Worm (Caenorhabditis elegans) whole organism, midembryonic: Measurements from ENCODE around the gene dep-1.
A peak's percentile ranks its signal among the peaks of the same experiment; 100 is the strongest.

Experiments
- T22C8.4 ChIP-seq: fragments of 200-800 bp; sonication (Bioruptor generic); IDR thresholded peaks from 2 replicates; pipeline ENCODE4 v1.3.6; 2022; ENCODE audit warnings: missing genetic modification characterization, missing compliant biosample characterization
- cog-1 ChIP-seq: sonication (generic microtip); optimal IDR thresholded peaks from 2 replicates; lab custom pipeline; 2016; ENCODE audit warnings: missing genetic modification characterization, missing compliant biosample characterization
- flt-1 ChIP-seq: fragments of 200-800 bp; sonication (Bioruptor generic); IDR thresholded peaks from 2 replicates; pipeline ENCODE4 v1.3.6; 2022; ENCODE audit warnings: missing genetic modification characterization, missing compliant biosample characterization
- klf-2 ChIP-seq: fragments of 200-800 bp; sonication (Bioruptor generic); conservative IDR thresholded peaks from 2 replicates; pipeline ENCODE4 v1.3.6; 2022; ENCODE audit warnings: missing genetic modification reagents, missing genetic modification characterization, missing compliant biosample characterization
- med-1 ChIP-seq: sonication (generic microtip); optimal IDR thresholded peaks from 2 replicates; lab custom pipeline; 2017; ENCODE audit warnings: missing genetic modification characterization, mild to moderate bottlenecking, missing compliant biosample characterization, antibody characterized with exemption, missing genetic modification reagents; ENCODE audit not compliant: insufficient read depth
- ref-1 ChIP-seq: fragments of 200-800 bp; sonication (Bioruptor generic); conservative IDR thresholded peaks from 2 replicates; pipeline ENCODE4 v1.3.6; 2022; ENCODE audit warnings: missing genetic modification reagents, missing genetic modification characterization, missing compliant biosample characterization
- tab-1 ChIP-seq: fragments of 200-800 bp; sonication (Bioruptor generic); IDR thresholded peaks from 2 replicates; pipeline ENCODE4 v1.3.6; 2022; ENCODE audit warnings: missing genetic modification characterization, missing compliant biosample characterization
- ztf-23 ChIP-seq: fragments of 200-800 bp; sonication (Bioruptor generic); IDR thresholded peaks from 2 replicates; pipeline ENCODE4 v1.3.6; 2022; ENCODE audit warnings: missing genetic modification reagents, missing genetic modification characterization, missing compliant biosample characterization
- ztf-29 ChIP-seq: fragments of 200-800 bp; sonication (Bioruptor generic); IDR thresholded peaks from 2 replicates; pipeline ENCODE4 v1.3.6; 2022; ENCODE audit warnings: missing genetic modification reagents, missing genetic modification characterization, missing compliant biosample characterization

dep-1 gene

DNA sequence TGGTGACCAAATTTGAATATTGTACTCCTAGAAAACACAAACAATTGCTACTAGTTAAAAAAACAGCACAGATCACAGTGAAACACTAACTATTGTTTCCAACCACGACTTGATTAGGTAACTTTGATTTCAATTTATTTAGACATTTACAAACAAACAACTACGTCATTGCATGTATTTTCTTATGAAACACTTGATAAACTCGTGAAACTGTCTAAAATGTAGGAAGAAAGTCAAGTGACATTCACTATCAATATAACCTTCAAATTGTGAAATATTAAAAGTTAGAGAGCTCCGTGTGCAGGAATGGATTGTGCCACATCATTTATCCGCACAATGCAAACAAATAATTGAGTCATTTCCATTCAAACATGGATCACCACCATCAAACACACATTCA, 29.3 kb downstream of the dep-1 start:
- TF ChIP-seq tab-1 (GFP tag; lab: Robert Waterston, UW) = no peak
- TF ChIP-seq T22C8.4 (GFP tag; lab: Robert Waterston, UW) = no peak
- TF ChIP-seq klf-2 (GFP tag; lab: Robert Waterston, UW) = no peak
- no peak for TF ChIP-seq ref-1 (GFP tag; lab: Robert Waterston, UW)
- TF ChIP-seq med-1 (GFP tag; lab: Kevin White, UChicago) = no peak
- TF ChIP-seq flt-1 (GFP tag; lab: Robert Waterston, UW) = no peak
- no peak for TF ChIP-seq ztf-23 (GFP tag; lab: Robert Waterston, UW)
- no peak for TF ChIP-seq cog-1 (tag; lab: Kevin White, UChicago)
- TF ChIP-seq ztf-29 (GFP tag; lab: Robert Waterston, UW) = no peak

DNA sequence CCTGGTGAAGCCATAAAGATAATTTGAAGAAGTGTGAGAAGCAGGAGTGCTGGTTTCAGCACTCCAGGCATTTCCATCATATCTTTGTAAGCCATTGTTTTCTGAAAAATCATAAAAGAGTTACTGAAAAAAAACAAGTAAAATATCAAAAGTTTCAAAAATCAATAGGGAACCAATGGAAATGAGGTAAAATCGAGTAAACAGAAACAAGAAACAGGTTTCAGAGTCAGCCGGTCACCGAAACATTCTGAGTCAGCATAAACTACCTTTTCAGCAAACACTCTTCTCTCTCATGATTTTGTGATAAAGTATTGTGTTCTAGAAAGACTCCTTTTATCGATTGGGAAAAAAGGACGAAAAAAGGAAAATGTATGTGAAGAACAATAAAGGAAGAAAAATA, 30.2 kb downstream of the dep-1 start, which contains the start of gene C18E9.9:
Gene C18E9.9, minus strand, starts transcription at position 101 of the 400 bp plus-strand sequence.
- TF ChIP-seq flt-1 (GFP tag; lab: Robert Waterston, UW) = no peak

DNA sequence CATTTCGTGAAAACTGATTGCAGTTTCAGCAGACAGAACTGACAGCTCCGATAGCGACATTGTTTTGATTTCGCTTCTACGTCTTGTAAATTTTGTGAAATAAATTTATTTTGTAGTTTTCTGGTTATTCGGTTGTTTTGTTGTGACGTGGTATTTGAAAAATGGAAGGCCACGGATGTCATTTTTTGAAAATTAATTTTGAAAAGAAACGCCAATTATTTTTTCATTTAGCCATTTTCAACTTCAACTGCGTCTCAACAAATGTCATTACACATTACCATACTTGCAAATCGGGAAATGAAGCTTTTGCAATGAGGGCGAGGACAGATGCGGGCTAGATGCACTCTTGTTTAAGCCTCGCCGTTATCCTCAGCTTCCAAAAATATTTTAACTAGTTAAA, 31.6 kb downstream of the dep-1 start, which contains the start of gene C18E9.8:
Gene C18E9.8, minus strand, starts transcription at position 101 of the 400 bp plus-strand sequence.
- TF ChIP-seq ztf-29 (GFP tag; lab: Robert Waterston, UW) (no peak), med-1 (GFP tag; lab: Kevin White, UChicago) (no peak), klf-2 (GFP tag; lab: Robert Waterston, UW) (no peak), tab-1 (GFP tag; lab: Robert Waterston, UW) (no peak), ztf-23 (GFP tag; lab: Robert Waterston, UW) (no peak), T22C8.4 (GFP tag; lab: Robert Waterston, UW) (no peak), ref-1 (GFP tag; lab: Robert Waterston, UW) (no peak), flt-1 (GFP tag; lab: Robert Waterston, UW) (no peak)

DNA sequence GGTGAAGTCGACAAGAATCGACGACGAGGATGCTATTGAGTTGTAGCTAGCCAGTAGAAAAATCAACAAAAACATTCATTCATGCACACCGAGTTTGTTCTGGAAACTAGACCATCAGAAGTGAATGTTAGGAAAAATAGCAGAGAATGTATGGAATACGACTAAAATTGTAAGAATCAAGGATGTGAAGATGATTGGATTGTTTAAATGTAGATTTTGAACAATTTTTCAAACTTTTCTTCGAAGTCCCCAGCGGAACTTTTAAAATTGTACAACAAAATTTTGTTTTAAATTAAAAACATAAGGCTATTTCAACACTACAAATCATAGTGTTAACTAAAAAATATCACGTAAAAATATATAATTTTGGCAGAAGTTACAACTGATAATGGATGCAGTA, 36.9 kb downstream of the dep-1 start, which contains the start of gene C18E9.7:
Gene C18E9.7, minus strand, starts transcription at position 101 of the 400 bp plus-strand sequence.
- TF ChIP-seq tab-1 (GFP tag; lab: Robert Waterston, UW) (no peak), cog-1 (tag; lab: Kevin White, UChicago) (no peak)

DNA sequence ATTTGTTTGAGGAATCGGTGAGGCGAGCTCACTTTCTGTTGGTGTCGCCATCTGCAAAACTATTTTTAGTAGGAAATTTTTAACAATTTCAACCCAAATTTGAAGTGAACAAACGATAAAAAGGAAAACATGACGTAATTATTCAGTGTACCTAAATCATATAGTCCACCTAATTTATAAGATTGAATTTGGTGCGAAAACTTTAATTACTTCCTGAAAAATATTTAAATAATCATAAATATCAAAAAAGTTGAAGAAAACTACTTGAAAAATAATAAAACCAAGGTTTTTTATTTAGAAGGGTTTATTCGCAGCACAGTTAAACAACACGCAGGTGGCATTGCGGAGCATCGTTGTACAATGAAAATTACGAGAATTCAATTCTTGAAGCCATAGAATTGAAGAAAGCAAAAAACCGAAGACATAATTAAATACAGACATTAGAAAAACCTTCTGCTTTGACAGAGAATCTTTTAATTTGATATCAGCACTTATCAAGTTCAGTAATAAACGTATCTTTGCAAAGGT, 46.0 kb downstream of the dep-1 start, which contains the start of gene tomm-40:
Gene tomm-40, minus strand, starts transcription at position 51 of the 528 bp plus-strand sequence.
- TF ChIP-seq klf-2 (GFP tag; lab: Robert Waterston, UW) = no peak
- no peak for TF ChIP-seq ztf-29 (GFP tag; lab: Robert Waterston, UW)
- TF ChIP-seq ztf-23 (GFP tag; lab: Robert Waterston, UW) = no peak

DNA sequence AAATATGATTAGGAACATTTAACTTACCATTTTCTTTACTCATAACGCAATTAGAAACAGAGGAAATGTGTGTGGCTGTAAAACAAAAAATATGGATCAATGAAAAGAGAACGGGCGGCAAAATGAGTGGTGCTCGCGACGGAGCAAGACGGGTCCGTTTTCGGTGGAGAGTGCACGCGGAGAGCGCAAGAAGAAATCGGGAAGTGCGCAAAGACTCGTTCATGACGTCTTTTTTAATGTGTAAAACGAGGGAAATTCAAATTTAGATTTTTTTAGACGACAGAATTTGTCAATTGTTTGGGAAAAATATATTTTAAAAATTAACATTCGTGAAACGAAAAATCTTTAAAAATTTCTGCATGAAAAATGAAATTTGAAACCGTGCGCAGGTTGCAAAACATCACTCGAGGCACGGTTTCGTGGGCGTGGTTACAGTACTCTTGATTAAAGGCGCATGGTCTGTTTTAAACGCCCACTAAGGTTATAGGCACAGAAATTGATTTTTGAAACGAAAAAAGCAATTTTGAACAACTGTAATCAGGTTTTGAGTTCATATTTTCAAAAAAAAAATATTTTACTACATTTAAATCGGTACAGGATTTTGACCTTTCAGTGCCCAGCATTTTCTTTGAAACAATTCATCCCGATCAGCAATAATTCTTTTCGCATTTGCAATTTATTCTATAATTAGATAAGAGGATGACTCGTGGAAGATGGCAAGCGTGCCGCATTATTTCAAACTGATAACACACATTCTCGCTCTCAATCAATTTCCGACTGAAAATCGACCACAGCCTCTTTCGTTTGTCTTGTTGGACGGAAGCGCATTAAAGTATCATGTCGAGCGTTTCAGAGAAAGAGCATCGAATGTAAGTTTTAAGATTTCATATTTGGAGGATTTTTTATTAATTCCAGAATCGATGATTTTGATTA, 50.1 kb downstream of the dep-1 start, which contains the start of the genes szy-20 and C18E9.5:
Gene szy-20, minus strand, starts transcription at position 83 of the 933 bp plus-strand sequence.
Gene C18E9.5, plus strand, starts transcription at position 730 of the 933 bp plus-strand sequence.
- TF ChIP-seq T22C8.4 (GFP tag; lab: Robert Waterston, UW) (no peak), tab-1 (GFP tag; lab: Robert Waterston, UW) (no peak), ztf-29 (GFP tag; lab: Robert Waterston, UW) (no peak), flt-1 (GFP tag; lab: Robert Waterston, UW) (no peak), ztf-23 (GFP tag; lab: Robert Waterston, UW) (no peak), ref-1 (GFP tag; lab: Robert Waterston, UW) (no peak), cog-1 (tag; lab: Kevin White, UChicago) (peak; percentile 40), klf-2 (GFP tag; lab: Robert Waterston, UW) (no peak)

DNA sequence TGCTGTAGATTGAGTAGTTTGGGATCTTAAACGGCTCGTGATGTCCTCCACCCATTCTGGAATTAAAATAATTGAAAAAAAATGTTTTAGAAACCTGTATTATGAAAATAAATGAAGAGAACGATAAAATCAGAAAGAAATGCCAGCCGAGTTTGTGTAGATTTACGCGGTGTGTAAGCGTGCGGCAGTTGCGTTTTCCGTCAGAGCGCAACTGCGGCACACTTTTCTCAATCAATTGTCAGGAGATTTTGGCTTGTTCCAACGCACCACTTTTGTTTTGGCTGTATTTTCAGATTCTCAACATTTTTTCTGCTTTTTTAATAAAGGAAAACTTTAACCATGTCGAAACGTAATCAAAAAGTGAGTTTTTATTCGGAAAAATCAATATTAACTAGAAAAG, 54.8 kb downstream of the dep-1 start, which contains the start of the genes ndub-3 and C18E9.2:
Gene ndub-3, minus strand, starts transcription at position 56 of the 400 bp plus-strand sequence.
Gene C18E9.2, plus strand, starts transcription at position 172 of the 400 bp plus-strand sequence.
- TF ChIP-seq tab-1 (GFP tag; lab: Robert Waterston, UW) (no peak), flt-1 (GFP tag; lab: Robert Waterston, UW) (no peak), ztf-23 (GFP tag; lab: Robert Waterston, UW) (0 out of 2 replicates have a peak, but pooled peaks have one; percentile 48)

DNA sequence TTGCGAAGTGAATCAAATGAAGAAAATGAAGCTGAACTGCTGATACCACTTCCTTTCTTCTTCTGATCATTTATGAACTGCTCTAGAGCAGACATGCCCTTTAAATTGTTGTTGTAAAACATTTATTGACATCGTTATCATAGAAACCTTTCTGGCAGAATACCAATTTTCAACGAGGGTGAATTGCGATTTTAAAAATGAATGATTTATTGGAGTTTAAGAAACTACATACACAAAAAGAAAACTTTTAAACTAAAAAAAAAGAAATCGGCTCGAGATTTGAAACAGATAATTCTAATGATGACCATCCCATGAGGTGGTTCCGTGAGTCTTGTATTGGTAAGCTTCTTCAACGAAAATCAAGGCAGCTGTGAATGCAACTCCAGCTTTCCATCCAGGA, 55.5 kb downstream of the dep-1 start, which contains the start of gene sftd-3:
Gene sftd-3, minus strand, starts transcription at position 101 of the 400 bp plus-strand sequence.
- TF ChIP-seq cog-1 (tag; lab: Kevin White, UChicago) (no peak), T22C8.4 (GFP tag; lab: Robert Waterston, UW) (no peak), flt-1 (GFP tag; lab: Robert Waterston, UW) (no peak), ref-1 (GFP tag; lab: Robert Waterston, UW) (no peak), med-1 (GFP tag; lab: Kevin White, UChicago) (no peak), ztf-23 (GFP tag; lab: Robert Waterston, UW) (no peak), ztf-29 (GFP tag; lab: Robert Waterston, UW) (no peak), klf-2 (GFP tag; lab: Robert Waterston, UW) (no peak), tab-1 (GFP tag; lab: Robert Waterston, UW) (no peak)

DNA sequence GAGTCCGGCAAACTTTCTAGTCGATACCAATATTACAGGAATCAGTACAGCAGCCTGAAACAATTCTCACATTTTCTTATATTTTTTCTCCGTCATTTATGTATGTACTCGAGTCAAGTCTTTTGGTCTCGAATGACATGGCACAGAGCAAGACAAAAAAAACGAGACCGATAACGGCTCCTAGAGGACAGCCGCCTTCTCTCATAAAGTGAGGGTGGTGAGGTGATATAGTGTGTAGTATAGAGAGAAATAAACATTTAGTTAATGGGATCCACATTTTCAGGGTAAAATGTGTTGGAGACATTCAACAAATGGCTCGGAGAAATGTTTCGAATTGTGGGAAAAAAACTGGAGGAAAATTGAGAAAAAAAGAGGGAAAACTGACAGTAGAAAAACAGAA, 57.4 kb downstream of the dep-1 start:
- TF ChIP-seq flt-1 (GFP tag; lab: Robert Waterston, UW) (no peak), ref-1 (GFP tag; lab: Robert Waterston, UW) (no peak), ztf-29 (GFP tag; lab: Robert Waterston, UW) (no peak), klf-2 (GFP tag; lab: Robert Waterston, UW) (no peak), med-1 (GFP tag; lab: Kevin White, UChicago) (no peak), ztf-23 (GFP tag; lab: Robert Waterston, UW) (no peak), T22C8.4 (GFP tag; lab: Robert Waterston, UW) (no peak), cog-1 (tag; lab: Kevin White, UChicago) (no peak), tab-1 (GFP tag; lab: Robert Waterston, UW) (no peak)
